Fruit fly (Drosophila melanogaster) Kc167 (cell line): ENCODE data around the gene Skel.

Experiments
- Myc ChIP-seq: fragments of >200 bp; optimal IDR thresholded peaks from 2 replicates; lab custom pipeline; 2017; ENCODE audit warnings: missing external identifiers
- Sin3A ChIP-seq: fragments of >200 bp; optimal IDR thresholded peaks from 2 replicates; lab custom pipeline; 2018; ENCODE audit warnings: missing external identifiers
- h ChIP-seq: fragments of >200 bp; optimal IDR thresholded peaks from 3 replicates; lab custom pipeline; 2018; ENCODE audit warnings: missing external identifiers
- insv ChIP-seq: fragments of >200 bp; optimal IDR thresholded peaks from 3 replicates; lab custom pipeline; 2018; ENCODE audit warnings: missing external identifiers
- psq ChIP-seq: fragments of >200 bp; optimal IDR thresholded peaks from 2 replicates; lab custom pipeline; 2017; ENCODE audit warnings: missing external identifiers
- ttk ChIP-seq: sonication (Bioruptor generic); optimal IDR thresholded peaks from 2 replicates; lab custom pipeline; 2017; ENCODE audit warnings: missing external identifiers

Skel gene

dm6 chr3R:10700638-10701037, 13.9 kb downstream of the Skel start:
- TF ChIP-seq Sin3A (lab: Kevin White, UChicago) = no peak
- no peak for TF ChIP-seq ttk (lab: Kevin White, UChicago)
- TF ChIP-seq insv (lab: Kevin White, UChicago) = no peak
- TF ChIP-seq h (lab: Kevin White, UChicago) = no peak
- no peak for TF ChIP-seq Myc (lab: Kevin White, UChicago)
- TF ChIP-seq psq = no peak

dm6 chr3R:10704975-10705374, 18.2 kb downstream of the Skel start, which contains the start of gene CG31391:
Gene CG31391 (minus strand): TSS chr3R:10705075.
- TF ChIP-seq Sin3A (lab: Kevin White, UChicago) (no peak), ttk (lab: Kevin White, UChicago) (no peak), psq (no peak), h (lab: Kevin White, UChicago) (no peak), insv (lab: Kevin White, UChicago) (no peak), Myc (lab: Kevin White, UChicago) (no peak)

- no peak for TF ChIP-seq h (lab: Kevin White, UChicago)
- TF ChIP-seq psq = no peak
- no peak for TF ChIP-seq ttk (lab: Kevin White, UChicago)
- TF ChIP-seq Myc (lab: Kevin White, UChicago) = no peak
- no peak for TF ChIP-seq Sin3A (lab: Kevin White, UChicago)
- TF ChIP-seq insv (lab: Kevin White, UChicago) = no peak
Measured at dm6 chr3R:10706763-10707162, 20.0 kb downstream of the Skel start, which contains the start of the genes CG31467 and CG14684. Gene CG31467 (minus strand): TSS chr3R:10706863. Gene CG14684 (plus strand): TSS chr3R:10706974.

- TF ChIP-seq insv (lab: Kevin White, UChicago) = no peak
- no peak for TF ChIP-seq ttk (lab: Kevin White, UChicago)
- TF ChIP-seq Sin3A (lab: Kevin White, UChicago) = no peak
- TF ChIP-seq psq = no peak
- no peak for TF ChIP-seq h (lab: Kevin White, UChicago)
- no peak for TF ChIP-seq Myc (lab: Kevin White, UChicago)
Measured at dm6 chr3R:10708169-10708568, 21.4 kb downstream of the Skel start, which contains the start of gene CG31278. Gene CG31278 (minus strand): TSS chr3R:10708340.

dm6 chr3R:10709264-10709663, 22.5 kb downstream of the Skel start, which contains the start of gene CG31373:
Gene CG31373 (minus strand): TSS chr3R:10709364.
- no peak for TF ChIP-seq Sin3A (lab: Kevin White, UChicago)
- TF ChIP-seq h (lab: Kevin White, UChicago) = no peak
- TF ChIP-seq psq = no peak
- no peak for TF ChIP-seq ttk (lab: Kevin White, UChicago)
- no peak for TF ChIP-seq Myc (lab: Kevin White, UChicago)
- TF ChIP-seq insv (lab: Kevin White, UChicago) = no peak

- no peak for TF ChIP-seq Sin3A (lab: Kevin White, UChicago)
- TF ChIP-seq ttk (lab: Kevin White, UChicago) = no peak
- TF ChIP-seq insv (lab: Kevin White, UChicago) = no peak
- no peak for TF ChIP-seq h (lab: Kevin White, UChicago)
- TF ChIP-seq psq = no peak
- TF ChIP-seq Myc (lab: Kevin White, UChicago) = no peak
Measured at dm6 chr3R:10711148-10711547, 24.4 kb downstream of the Skel start, which contains the start of gene CG14689. Gene CG14689 (minus strand): TSS chr3R:10711248.

dm6 chr3R:10714498-10714897, 27.8 kb downstream of the Skel start, which contains the start of gene CG4073:
Gene CG4073 (plus strand): TSS chr3R:10714798.
- TF ChIP-seq Myc (lab: Kevin White, UChicago) (no peak), psq (no peak), h (lab: Kevin White, UChicago) (no peak), insv (lab: Kevin White, UChicago) (no peak), ttk (lab: Kevin White, UChicago) (no peak), Sin3A (lab: Kevin White, UChicago) (no peak)

dm6 chr3R:10726714-10727113, 40.0 kb downstream of the Skel start:
- TF ChIP-seq Sin3A (lab: Kevin White, UChicago) (no peak), ttk (lab: Kevin White, UChicago) (no peak), Myc (lab: Kevin White, UChicago) (no peak), psq (no peak), insv (lab: Kevin White, UChicago) (no peak), h (lab: Kevin White, UChicago) (no peak)

dm6 chr3R:10735857-10736256, 49.1 kb downstream of the Skel start, which contains the start of gene tomboy20:
Gene tomboy20 (minus strand): TSS chr3R:10735957.
- TF ChIP-seq insv (lab: Kevin White, UChicago) (no peak), Myc (lab: Kevin White, UChicago) (no peak), Sin3A (lab: Kevin White, UChicago) (no peak), psq (no peak), h (lab: Kevin White, UChicago) (no peak), ttk (lab: Kevin White, UChicago) (no peak)
